Fruit fly (Drosophila melanogaster) whole organism, embryonic: Measurements from ENCODE around the gene CG7518.
A peak's percentile ranks its signal among the peaks of the same experiment; 100 is the strongest.

Source experiments
- CG10267 ChIP-seq: fragments of 200-800 bp; sonication (Bioruptor generic); optimal IDR thresholded peaks from 2 replicates; lab custom pipeline; 2018; ENCODE audit warnings: missing biosample characterization, mild to moderate bottlenecking, missing genetic modification characterization, moderate library complexity
- CG10543 ChIP-seq: fragments of 200-800 bp; sonication (Bioruptor generic); optimal IDR thresholded peaks from 3 replicates; lab custom pipeline; 2017; ENCODE audit warnings: missing biosample characterization, mild to moderate bottlenecking, missing genetic modification characterization, moderate library complexity
- CG11696 ChIP-seq: fragments of 200-800 bp; sonication (Bioruptor generic); IDR thresholded peaks from 2 replicates; pipeline ENCODE4 v1.3.6; 2022; ENCODE audit warnings: missing biosample characterization, missing genetic modification characterization
- CG12391 ChIP-seq: fragments of 200-800 bp; sonication (Bioruptor generic); optimal IDR thresholded peaks from 3 replicates; lab custom pipeline; 2018; ENCODE audit warnings: missing biosample characterization, mild to moderate bottlenecking, missing genetic modification characterization, moderate library complexity
- CG13296 ChIP-seq: fragments of 200-800 bp; sonication (Bioruptor generic); optimal IDR thresholded peaks from 3 replicates; lab custom pipeline; 2018; ENCODE audit warnings: missing biosample characterization, mild to moderate bottlenecking, missing genetic modification characterization
- CG13624 ChIP-seq: fragments of 200-800 bp; sonication (Bioruptor generic); optimal IDR thresholded peaks from 2 replicates; lab custom pipeline; 2016; ENCODE audit warnings: missing biosample characterization, missing genetic modification characterization
- CG14014 ChIP-seq: fragments of 200-800 bp; sonication (Bioruptor generic); IDR thresholded peaks from 2 replicates; pipeline ENCODE4 v1.3.6; 2022; ENCODE audit warnings: missing biosample characterization, missing genetic modification characterization
- CG17186 ChIP-seq: fragments of 200-800 bp; sonication (Bioruptor generic); optimal IDR thresholded peaks from 3 replicates; lab custom pipeline; 2017; ENCODE audit warnings: missing biosample characterization, missing genetic modification reagents, missing genetic modification characterization
- CG2120 ChIP-seq: fragments of 200-800 bp; sonication (Bioruptor generic); optimal IDR thresholded peaks from 3 replicates; lab custom pipeline; 2016; ENCODE audit warnings: missing biosample characterization, missing genetic modification characterization
- CG30020 ChIP-seq: fragments of 200-800 bp; optimal IDR thresholded peaks from 2 replicates; lab custom pipeline; 2019; ENCODE audit warnings: missing biosample characterization, mild to moderate bottlenecking, missing genetic modification characterization, moderate library complexity
- CG3281 ChIP-seq: fragments of 200-800 bp; sonication (Bioruptor generic); optimal IDR thresholded peaks from 3 replicates; lab custom pipeline; 2017; ENCODE audit warnings: missing biosample characterization, mild to moderate bottlenecking, missing genetic modification characterization
- CG34422 ChIP-seq: fragments of 200-800 bp; sonication (Bioruptor generic); IDR thresholded peaks from 3 replicates; pipeline ENCODE4 v1.3.6; 2022; ENCODE audit warnings: missing biosample characterization, missing genetic modification characterization
- CG3726 ChIP-seq: fragments of 200-800 bp; sonication (Bioruptor generic); IDR thresholded peaks from 3 replicates; pipeline ENCODE4, ENCODE4 v1.3.6; 2022; ENCODE audit warnings: missing biosample characterization, missing genetic modification characterization
- CG3838 ChIP-seq: fragments of 200-800 bp; sonication (Bioruptor generic); optimal IDR thresholded peaks from 3 replicates; lab custom pipeline; 2016; ENCODE audit warnings: missing biosample characterization, missing genetic modification characterization
- CG6854 ChIP-seq: fragments of 200-800 bp; sonication (Bioruptor generic); optimal IDR thresholded peaks from 3 replicates; lab custom pipeline; 2017; ENCODE audit warnings: missing biosample characterization, mild to moderate bottlenecking, missing genetic modification characterization
- CG8944 ChIP-seq: fragments of 200-800 bp; sonication (Bioruptor generic); optimal IDR thresholded peaks from 3 replicates; lab custom pipeline; 2016; ENCODE audit warnings: missing biosample characterization, missing genetic modification characterization
- CG9609 ChIP-seq: fragments of 200-800 bp; sonication (Bioruptor generic); optimal IDR thresholded peaks from 3 replicates; lab custom pipeline; 2016; ENCODE audit warnings: missing biosample characterization, missing genetic modification characterization
- CG9932 ChIP-seq: fragments of 200-800 bp; sonication (Bioruptor generic); IDR thresholded peaks from 2 replicates; pipeline ENCODE4 v1.3.6; 2022; ENCODE audit warnings: missing biosample characterization, missing genetic modification characterization
- Dek ChIP-seq: fragments of 200-800 bp; sonication (Bioruptor generic); optimal IDR thresholded peaks from 3 replicates; lab custom pipeline; 2019; ENCODE audit warnings: missing biosample characterization, mild to moderate bottlenecking, missing genetic modification characterization, moderate library complexity
- Dp ChIP-seq: fragments of 200-800 bp; sonication (Bioruptor generic); optimal IDR thresholded peaks from 2 replicates; lab custom pipeline; 2018; ENCODE audit warnings: missing biosample characterization, mild to moderate bottlenecking, missing genetic modification characterization, moderate library complexity
- Drgx ChIP-seq: fragments of 200-800 bp; sonication (Bioruptor generic); IDR thresholded peaks from 2 replicates; pipeline ENCODE4 v1.3.6; 2022; ENCODE audit warnings: missing biosample characterization, missing genetic modification characterization
- Hmr ChIP-seq: fragments of 200-800 bp; sonication (Bioruptor generic); optimal IDR thresholded peaks from 3 replicates; lab custom pipeline; 2017; ENCODE audit warnings: mild to moderate bottlenecking, missing biosample characterization, missing genetic modification reagents, missing genetic modification characterization
- Hsf ChIP-seq: fragments of 200-800 bp; sonication (Bioruptor generic); optimal IDR thresholded peaks from 3 replicates; lab custom pipeline; 2016; ENCODE audit warnings: missing biosample characterization, missing genetic modification characterization
- Rx ChIP-seq: fragments of 200-800 bp; sonication (Bioruptor generic); IDR thresholded peaks from 2 replicates; pipeline ENCODE4 v1.3.6; 2022; ENCODE audit warnings: missing biosample characterization, missing genetic modification characterization
- Sry-β ChIP-seq: fragments of 200-800 bp; sonication (Bioruptor generic); optimal IDR thresholded peaks from 2 replicates; lab custom pipeline; 2018; ENCODE audit warnings: missing biosample characterization, mild to moderate bottlenecking, missing genetic modification characterization, moderate library complexity
- TFAM ChIP-seq: fragments of 200-800 bp; sonication (Bioruptor generic); optimal IDR thresholded peaks from 2 replicates; lab custom pipeline; 2017; ENCODE audit warnings: missing biosample characterization, missing genetic modification characterization, inconsistent platforms
- al ChIP-seq: fragments of 200-800 bp; sonication (Bioruptor generic); IDR thresholded peaks from 2 replicates; pipeline ENCODE4 v1.3.6; 2022; ENCODE audit warnings: missing biosample characterization, missing genetic modification characterization
- cas ChIP-seq: fragments of 200-800 bp; sonication (Bioruptor generic); IDR thresholded peaks from 2 replicates; pipeline ENCODE4 v1.3.6; 2022; ENCODE audit warnings: missing biosample characterization, missing genetic modification characterization
- cg ChIP-seq: fragments of 200-800 bp; sonication (Bioruptor generic); optimal IDR thresholded peaks from 3 replicates; lab custom pipeline; 2019; ENCODE audit warnings: missing biosample characterization, mild to moderate bottlenecking, missing genetic modification characterization, moderate library complexity
- gem ChIP-seq: fragments of 200-800 bp; sonication (Bioruptor generic); optimal IDR thresholded peaks from 2 replicates; lab custom pipeline; 2019; ENCODE audit warnings: missing biosample characterization, mild to moderate bottlenecking, missing genetic modification characterization, moderate library complexity
- grau ChIP-seq: fragments of 200-800 bp; optimal IDR thresholded peaks from 3 replicates; lab custom pipeline; 2019; ENCODE audit warnings: missing biosample characterization, mild to moderate bottlenecking, missing genetic modification characterization, moderate library complexity
- gro ChIP-seq: fragments of 200-800 bp; sonication (Bioruptor generic); optimal IDR thresholded peaks from 2 replicates; lab custom pipeline; 2016; ENCODE audit warnings: missing biosample characterization, missing genetic modification characterization
- kni ChIP-seq: fragments of 200-800 bp; sonication (Bioruptor generic); optimal IDR thresholded peaks from 3 replicates; lab custom pipeline; 2017; ENCODE audit warnings: mild to moderate bottlenecking, missing biosample characterization, missing genetic modification reagents, missing genetic modification characterization
- pan ChIP-seq, 4 experiments: fragments of >200 bp in 3 of 4; fragments of 200-800 bp in 1 of 4; sonication (Bioruptor generic) in 1 of 4; optimal IDR thresholded peaks in 3 of 4; IDR thresholded peaks in 1 of 4; 2 replicates each; pipeline versions ENCODE4 v1.3.6 to Lab custom; 2017 to 2022; ENCODE audit warnings: missing biosample characterization in 2 of 4, missing genetic modification characterization in 2 of 4, mixed read lengths in 1 of 4
- pum ChIP-seq: fragments of 200-800 bp; sonication (Bioruptor generic); optimal IDR thresholded peaks from 2 replicates; lab custom pipeline; 2016; ENCODE audit warnings: missing biosample characterization, missing genetic modification characterization
- row ChIP-seq: fragments of 200-800 bp; sonication (Bioruptor generic); IDR thresholded peaks from 3 replicates; pipeline ENCODE4 v1.3.6; 2022; ENCODE audit warnings: missing biosample characterization, missing genetic modification characterization
- schlank ChIP-seq: fragments of 200-800 bp; sonication (Bioruptor generic); optimal IDR thresholded peaks from 2 replicates; lab custom pipeline; 2018; ENCODE audit warnings: missing biosample characterization, mild to moderate bottlenecking, missing genetic modification characterization
- sens ChIP-seq: fragments of 200-800 bp; sonication (Bioruptor generic); peaks from one replicate; lab custom pipeline; 2016; ENCODE audit warnings: missing biosample characterization, missing genetic modification characterization

Gene CG7518

dm6 chr3R:12982982-12983633 lies 14.8 kb upstream of the CG7518 start (continued):
- no peak for TF ChIP-seq Dp
- TF ChIP-seq Sry-β (GFP tag; lab: Kevin White, UChicago) = no peak
- TF ChIP-seq cg (GFP tag; lab: Kevin White, UChicago) = peak; percentile 64
- TF ChIP-seq Rx = no peak
- no peak for TF ChIP-seq TFAM (GFP tag; lab: Kevin White, UChicago)
- TF ChIP-seq pan (optimal IDR thresholded peaks at IDR 0.05; lab: Kevin White, UChicago) = no peak
- TF ChIP-seq pan (GFP tag; optimal IDR thresholded peaks at IDR 0.05 in 1 of 2, IDR thresholded peaks at IDR 0.05 in 1 of 2) = no peak
- TF ChIP-seq CG17186 (GFP tag; lab: Kevin White, UChicago) = no peak
- TF ChIP-seq CG13624 (GFP tag; lab: Kevin White, UChicago) = peak; percentile 39
- peak; percentile 29 for TF ChIP-seq CG10543 (GFP tag; lab: Kevin White, UChicago)
- TF ChIP-seq CG3838 (GFP tag; lab: Kevin White, UChicago) = no peak
- no peak for TF ChIP-seq CG9609 (GFP tag; lab: Kevin White, UChicago)
- TF ChIP-seq Drgx = peak; percentile 28; the same call in 1 of the 2 replicates
- no peak for TF ChIP-seq CG13296 (GFP tag; lab: Kevin White, UChicago)
- no peak for TF ChIP-seq gro (GFP tag; lab: Kevin White, UChicago)
- no peak for TF ChIP-seq CG8944 (GFP tag; lab: Kevin White, UChicago)
- peak; percentile 30 for TF ChIP-seq gem (tag; lab: Kevin White, UChicago)
- peak; percentile 37 for TF ChIP-seq CG2120 (GFP tag; lab: Kevin White, UChicago)
- TF ChIP-seq CG3281 = peak; percentile 22
- peak; percentile 96 for TF ChIP-seq grau (tag; lab: Kevin White, UChicago)
- no peak for TF ChIP-seq CG30020 (tag; lab: Kevin White, UChicago)
- peak; percentile 13 for TF ChIP-seq CG12391 (tag; lab: Kevin White, UChicago)
- TF ChIP-seq Dek (tag; lab: Kevin White, UChicago) = no peak
- TF ChIP-seq pum (GFP tag; lab: Kevin White, UChicago) = no peak
- peak; percentile 51; the same call in 1 of the 2 replicates for TF ChIP-seq CG9932 (GFP tag; lab: Robert Waterston, UW)
- no peak for TF ChIP-seq Hsf (GFP tag; lab: Kevin White, UChicago)
- no peak for TF ChIP-seq schlank (tag; lab: Kevin White, UChicago)
- TF ChIP-seq Hmr = no peak
- TF ChIP-seq cas (GFP tag; lab: Robert Waterston, UW) = no peak
- TF ChIP-seq kni (GFP tag; lab: Kevin White, UChicago) = peak; percentile 4
- no peak for TF ChIP-seq CG10267 (tag; lab: Kevin White, UChicago)
- no peak for TF ChIP-seq CG6854 (GFP tag; lab: Kevin White, UChicago)
- TF ChIP-seq CG34422 (GFP tag; lab: Robert Waterston, UW) = peak; percentile 27; the same call in 1 of the 3 replicates
- TF ChIP-seq sens (GFP tag; lab: Kevin White, UChicago) = peak; percentile 61
- 0 out of 2 replicates have a peak, but pooled peaks have one; percentile 4 for TF ChIP-seq CG11696 (GFP tag; lab: Robert Waterston, UW)
- TF ChIP-seq CG3726 (GFP tag; lab: Robert Waterston, UW) = no peak
- no peak for TF ChIP-seq al
- 0 out of 2 replicates have a peak, but pooled peaks have one; percentile 20 for TF ChIP-seq CG14014
- TF ChIP-seq row (GFP tag; lab: Robert Waterston, UW) = peak; percentile 55; the same call in 2 of the 3 replicates
- TF ChIP-seq, all 482 proteins: peak for 29
